Fruit fly (Drosophila melanogaster): ENCODE data around the gene rdgC.
A peak's percentile ranks its signal among the peaks of the same experiment; 100 is the strongest.

The rdgC gene

DNA sequence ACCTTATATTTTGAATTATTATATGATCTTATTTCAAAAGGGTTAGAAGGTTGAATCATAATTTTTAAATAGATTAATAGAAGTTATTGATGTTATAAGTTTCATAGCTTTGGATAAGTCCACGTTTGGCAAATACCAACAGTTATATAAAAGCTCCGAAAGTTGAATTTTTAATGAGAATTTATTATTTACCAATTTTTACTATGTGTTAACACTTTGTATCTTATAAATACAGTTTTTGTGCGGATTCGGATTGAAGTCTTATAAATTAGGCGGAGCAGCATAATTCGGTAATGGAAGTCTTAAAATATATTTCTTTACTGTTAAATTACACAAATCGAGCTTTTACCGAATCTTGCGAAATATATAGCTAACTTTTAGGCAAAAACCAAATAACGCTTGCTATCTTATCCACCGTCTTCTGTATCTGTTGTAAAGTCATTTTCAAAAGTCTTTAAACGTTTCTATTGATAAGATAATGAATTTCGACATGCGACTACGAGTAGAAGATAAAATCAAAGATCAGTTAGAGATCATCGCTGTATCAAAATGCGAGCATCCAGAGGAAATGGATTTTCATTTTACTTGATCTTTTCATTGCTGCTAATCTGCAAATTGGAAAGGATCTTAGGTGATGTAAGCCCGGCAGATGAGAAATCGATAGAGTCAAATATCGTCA, 48.2 kb upstream of the rdgC start, which contains the start of gene CG42833:
Gene CG42833 (plus strand): TSS at position 525 of the 679 bp plus-strand sequence.
- TF ChIP-seq N (GFP tag; optimal IDR thresholded peaks at IDR 0.05): no peak
- no peak for TF ChIP-seq dsf (GFP tag; optimal IDR thresholded peaks at IDR 0.05; ENCODE audit: borderline replicate concordance)
- no peak for TF ChIP-seq h (GFP tag; optimal IDR thresholded peaks at IDR 0.05)
- no peak for TF ChIP-seq Hr78 (GFP tag; optimal IDR thresholded peaks at IDR 0.05)
- TF ChIP-seq sage (GFP tag; optimal IDR thresholded peaks at IDR 0.05): peak; percentile 36
- no peak for TF ChIP-seq Sp1 (GFP tag; optimal IDR thresholded peaks at IDR 0.05)
- no peak for TF ChIP-seq OdsH (GFP tag; optimal IDR thresholded peaks at IDR 0.05)
- TF ChIP-seq Jra (GFP tag; optimal IDR thresholded peaks at IDR 0.05): no peak
- no peak for TF ChIP-seq rgr (GFP tag; optimal IDR thresholded peaks at IDR 0.05)
- no peak for TF ChIP-seq Hr83 (GFP tag; optimal IDR thresholded peaks at IDR 0.05; ENCODE audit: poor library complexity, severe bottlenecking)
- peak; percentile 3 for TF ChIP-seq CrebA (GFP tag; optimal IDR thresholded peaks at IDR 0.05; ENCODE audit: borderline replicate concordance)
- TF ChIP-seq lola (GFP tag; optimal IDR thresholded peaks at IDR 0.05): no peak
- TF ChIP-seq Myc (optimal IDR thresholded peaks at IDR 0.05): peak; percentile 51
- TF ChIP-seq foxo (GFP tag; optimal IDR thresholded peaks at IDR 0.05): no peak
- no peak for TF ChIP-seq Hnf4 (GFP tag; optimal IDR thresholded peaks at IDR 0.05)
- TF ChIP-seq sv (GFP tag; optimal IDR thresholded peaks at IDR 0.05): no peak
- TF ChIP-seq Mio (GFP tag; optimal IDR thresholded peaks at IDR 0.05): no peak
- TF ChIP-seq CG32264 (GFP tag; optimal IDR thresholded peaks at IDR 0.05): no peak
- TF ChIP-seq HLH106 (tag; optimal IDR thresholded peaks at IDR 0.05): no peak
- TF ChIP-seq Rel (GFP tag; optimal IDR thresholded peaks at IDR 0.05): no peak
- TF ChIP-seq Rel (tag; optimal IDR thresholded peaks at IDR 0.05): no peak
- TF ChIP-seq woc (GFP tag; optimal IDR thresholded peaks at IDR 0.05): no peak
- TF ChIP-seq pan (optimal IDR thresholded peaks at IDR 0.05): no peak
- TF ChIP-seq brk (GFP tag; optimal IDR thresholded peaks at IDR 0.05): peak; percentile 26

- TF ChIP-seq HLH106 (tag; optimal IDR thresholded peaks at IDR 0.05) (no peak), h (GFP tag; optimal IDR thresholded peaks at IDR 0.05) (no peak), usp (GFP tag; optimal IDR thresholded peaks at IDR 0.05) (no peak), Sp1 (GFP tag; optimal IDR thresholded peaks at IDR 0.05) (no peak), br (GFP tag; optimal IDR thresholded peaks at IDR 0.05) (no peak), fru (GFP tag; optimal IDR thresholded peaks at IDR 0.05) (no peak)
Observed at dm6 chr3L:20201538-20201937, 46.3 kb upstream of the rdgC start, which contains the start of gene obst-F. Gene obst-F, minus strand, starts transcription at chr3L:20201638.

- TF ChIP-seq Sp1 (GFP tag; optimal IDR thresholded peaks at IDR 0.05) (no peak), sage (GFP tag; optimal IDR thresholded peaks at IDR 0.05) (no peak), dmrt93B (GFP tag; optimal IDR thresholded peaks at IDR 0.05) (no peak)
Observed at dm6 chr3L:20203587-20203986, 44.3 kb upstream of the rdgC start, which contains the start of gene CG7298. Gene CG7298, minus strand, starts transcription at chr3L:20203687.

DNA sequence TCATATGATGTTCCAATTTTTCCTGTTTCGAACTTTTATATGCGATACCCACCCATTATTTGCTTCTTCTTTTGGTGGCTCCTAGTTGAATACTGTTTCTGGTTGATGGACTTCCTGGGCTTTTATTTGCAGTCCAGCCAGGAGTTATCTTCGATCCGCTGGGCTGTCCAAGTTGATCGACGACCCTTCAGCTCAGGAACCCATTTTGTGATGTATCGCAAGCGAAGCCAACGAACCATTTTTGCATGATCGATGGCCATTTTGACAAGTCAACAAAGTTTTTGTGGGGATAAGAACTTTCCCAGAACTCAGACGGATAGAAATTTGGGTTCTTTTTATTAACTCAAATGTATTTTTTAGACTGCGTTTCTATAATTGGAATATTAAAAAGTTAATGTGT, 41.9 kb upstream of the rdgC start, which contains the start of gene CG7290:
Gene CG7290 (minus strand): TSS at position 101 of the 400 bp plus-strand sequence.
- no peak for TF ChIP-seq usp (GFP tag; optimal IDR thresholded peaks at IDR 0.05)
- no peak for TF ChIP-seq rgr (GFP tag; optimal IDR thresholded peaks at IDR 0.05)
- no peak for TF ChIP-seq jim (GFP tag; optimal IDR thresholded peaks at IDR 0.05)
- TF ChIP-seq CG9705 (GFP tag; optimal IDR thresholded peaks at IDR 0.05): no peak
- no peak for TF ChIP-seq Rel (GFP tag; optimal IDR thresholded peaks at IDR 0.05)
- TF ChIP-seq Rel (tag; optimal IDR thresholded peaks at IDR 0.05): no peak
- no peak for TF ChIP-seq Hr83 (GFP tag; optimal IDR thresholded peaks at IDR 0.05; ENCODE audit: poor library complexity, severe bottlenecking)
- no peak for TF ChIP-seq GATAd (GFP tag; optimal IDR thresholded peaks at IDR 0.05)
- TF ChIP-seq dsf (GFP tag; optimal IDR thresholded peaks at IDR 0.05; ENCODE audit: borderline replicate concordance): no peak
- no peak for TF ChIP-seq sage (GFP tag; optimal IDR thresholded peaks at IDR 0.05)
- no peak for TF ChIP-seq woc (GFP tag; optimal IDR thresholded peaks at IDR 0.05)
- TF ChIP-seq tai (GFP tag; optimal IDR thresholded peaks at IDR 0.05): no peak
- TF ChIP-seq ey (GFP tag; optimal IDR thresholded peaks at IDR 0.05): no peak
- no peak for TF ChIP-seq h (GFP tag; optimal IDR thresholded peaks at IDR 0.05)
- no peak for TF ChIP-seq Myc (optimal IDR thresholded peaks at IDR 0.05)
- no peak for TF ChIP-seq Dif (GFP tag; optimal IDR thresholded peaks at IDR 0.05; ENCODE audit: partially characterized antibody)
- no peak for TF ChIP-seq CrebA (GFP tag; optimal IDR thresholded peaks at IDR 0.05; ENCODE audit: borderline replicate concordance)
